Worm (Caenorhabditis elegans) whole organism, L4 larva: ENCODE results near the gene prx-1.

Source experiments
- F26F4.8 ChIP-seq: fragments of 200-800 bp; sonication (Bioruptor generic); conservative IDR thresholded peaks from 2 replicates; pipeline ENCODE4 v1.3.6; 2022; ENCODE audit warnings: missing genetic modification characterization, missing compliant biosample characterization
- F37D6.2 ChIP-seq: sonication (generic microtip); optimal IDR thresholded peaks from 2 replicates; lab custom pipeline; 2016; ENCODE audit warnings: mild to moderate bottlenecking, missing genetic modification characterization, missing compliant biosample characterization
- F44E2.7 ChIP-seq: fragments of 200-800 bp; sonication (Bioruptor generic); IDR thresholded peaks from 2 replicates; pipeline ENCODE4 v2.1.2; 2022; ENCODE audit warnings: missing genetic modification characterization, missing compliant biosample characterization
- T20F7.1 ChIP-seq: fragments of 200-800 bp; sonication (Bioruptor generic); optimal IDR thresholded peaks from 2 replicates; lab custom pipeline; 2018; ENCODE audit warnings: mild to moderate bottlenecking, missing genetic modification characterization, missing compliant biosample characterization
- T26A8.4 ChIP-seq: fragments of 200-800 bp; sonication (Bioruptor generic); IDR thresholded peaks from 2 replicates; pipeline ENCODE4 v1.3.6; 2022; ENCODE audit warnings: missing genetic modification characterization, missing compliant biosample characterization
- aha-1 ChIP-seq: fragments of 150-350 bp; peaks from one replicate; lab custom pipeline; 2014; ENCODE audit warnings: missing biosample characterization, missing genetic modification characterization
- ceh-20 ChIP-seq: fragments of 200-800 bp; sonication (Bioruptor generic); IDR thresholded peaks from 2 replicates; pipeline ENCODE4 v1.3.6; 2022; ENCODE audit warnings: missing genetic modification reagents, missing genetic modification characterization, missing compliant biosample characterization
- ctbp-1 ChIP-seq: fragments of 200-800 bp; sonication (Bioruptor generic); IDR thresholded peaks from 2 replicates; pipeline ENCODE4 v1.3.6; 2022; ENCODE audit warnings: missing genetic modification reagents, missing genetic modification characterization, missing compliant biosample characterization
- dmd-9 ChIP-seq: fragments of 200-800 bp; sonication (Bioruptor generic); IDR thresholded peaks from 2 replicates; pipeline ENCODE4 v1.3.6; 2022; ENCODE audit warnings: missing genetic modification reagents, missing genetic modification characterization, missing compliant biosample characterization
- dpl-1 ChIP-seq: fragments of 150-350 bp; optimal IDR thresholded peaks from 2 replicates; lab custom pipeline; 2014; ENCODE audit warnings: missing biosample characterization, missing genetic modification reagents, missing genetic modification characterization
- fkh-10 ChIP-seq: fragments of 150-350 bp; optimal IDR thresholded peaks from 2 replicates; lab custom pipeline; 2014; ENCODE audit warnings: missing biosample characterization, missing genetic modification reagents, missing genetic modification characterization
- hif-1 ChIP-seq, 2 experiments: sonication (generic microtip); optimal IDR thresholded peaks; 2 replicates each; lab custom pipeline; 2016 to 2017; ENCODE audit warnings: missing compliant biosample characterization in 2 of 2, missing genetic modification characterization in 2 of 2, missing genetic modification reagents in 2 of 2, missing genotype in 2 of 2, mild to moderate bottlenecking in 1 of 2
- hmg-1.1 ChIP-seq: fragments of 200-800 bp; sonication (Bioruptor generic); IDR thresholded peaks from 2 replicates; pipeline ENCODE4 v1.3.6; 2022; ENCODE audit warnings: missing genetic modification reagents, missing genetic modification characterization, missing compliant biosample characterization
- lim-7 ChIP-seq: fragments of 200-800 bp; sonication (Bioruptor generic); IDR thresholded peaks from 2 replicates; pipeline ENCODE4 v1.3.6; 2022; ENCODE audit warnings: missing genetic modification characterization, missing compliant biosample characterization
- lsy-2 ChIP-seq, 2 experiments: fragments of 150-350 bp in 1 of 2; sonication (generic microtip) in 1 of 2; optimal IDR thresholded peaks; 2 replicates each; lab custom pipeline; 2014 to 2017; ENCODE audit warnings: missing biosample characterization in 2 of 2, missing genetic modification characterization in 2 of 2
- madf-5 ChIP-seq, 2 experiments: fragments of 200-800 bp; sonication (Bioruptor generic); IDR thresholded peaks; 2 replicates each; pipeline ENCODE4 v1.3.6; 2022; ENCODE audit warnings: missing compliant biosample characterization in 2 of 2, missing genetic modification characterization in 2 of 2
- mdl-1 ChIP-seq, 2 experiments: fragments of 150-350 bp in 1 of 2; sonication (generic microtip) in 1 of 2; optimal IDR thresholded peaks; 2 replicates each; lab custom pipeline; 2014 to 2017; ENCODE audit warnings: missing biosample characterization in 2 of 2, missing genetic modification characterization in 2 of 2
- mes-2 ChIP-seq: sonication (generic microtip); optimal IDR thresholded peaks from 2 replicates; lab custom pipeline; 2016; ENCODE audit warnings: missing genotype, mild to moderate bottlenecking, missing genetic modification characterization, missing compliant biosample characterization; ENCODE audit not compliant: poor library complexity, severe bottlenecking
- mxl-3 ChIP-seq: fragments of 200-800 bp; sonication (Bioruptor generic); optimal IDR thresholded peaks from 2 replicates; lab custom pipeline; 2018; ENCODE audit warnings: mild to moderate bottlenecking, missing genetic modification characterization, missing compliant biosample characterization
- nhr-10 ChIP-seq: fragments of 150-350 bp; optimal IDR thresholded peaks from 2 replicates; lab custom pipeline; 2014; ENCODE audit warnings: missing biosample characterization, missing genetic modification characterization
- nhr-102 ChIP-seq: sonication (generic microtip); optimal IDR thresholded peaks from 2 replicates; lab custom pipeline; 2016; ENCODE audit warnings: mild to moderate bottlenecking, missing genetic modification characterization, moderate library complexity, missing compliant biosample characterization
- nhr-111 ChIP-seq: fragments of 200-800 bp; sonication (Bioruptor generic); optimal IDR thresholded peaks from 2 replicates; lab custom pipeline; 2018; ENCODE audit warnings: mild to moderate bottlenecking, missing genetic modification characterization, missing compliant biosample characterization
- nhr-25 ChIP-seq: sonication (generic microtip); optimal IDR thresholded peaks from 2 replicates; lab custom pipeline; 2017; ENCODE audit warnings: missing genetic modification characterization, mild to moderate bottlenecking, missing compliant biosample characterization, antibody characterized with exemption, moderate library complexity, borderline replicate concordance; ENCODE audit not compliant: insufficient read depth
- nhr-28 ChIP-seq: fragments of 150-350 bp; optimal IDR thresholded peaks from 2 replicates; lab custom pipeline; 2014; ENCODE audit warnings: missing biosample characterization, missing genetic modification characterization
- nhr-48 ChIP-seq: sonication (generic microtip); optimal IDR thresholded peaks from 2 replicates; lab custom pipeline; 2016; ENCODE audit warnings: mild to moderate bottlenecking, missing genetic modification characterization, missing compliant biosample characterization
- nhr-6 ChIP-seq: fragments of 150-350 bp; optimal IDR thresholded peaks from 2 replicates; lab custom pipeline; 2014; ENCODE audit warnings: missing biosample characterization, missing genetic modification characterization
- php-3 ChIP-seq: fragments of 200-800 bp; sonication (Bioruptor generic); IDR thresholded peaks from 2 replicates; pipeline ENCODE4 v1.3.6; 2022; ENCODE audit warnings: missing genetic modification reagents, missing genetic modification characterization, missing compliant biosample characterization
- rbr-2 ChIP-seq: sonication (generic microtip); optimal IDR thresholded peaks from 2 replicates; lab custom pipeline; 2016; ENCODE audit warnings: missing genotype, missing genetic modification characterization, missing compliant biosample characterization
- saeg-2 ChIP-seq: fragments of 200-800 bp; sonication (Bioruptor generic); IDR thresholded peaks from 2 replicates; pipeline ENCODE4 v1.3.6; 2022; ENCODE audit warnings: missing genetic modification reagents, missing genetic modification characterization, missing compliant biosample characterization
- sdz-12 ChIP-seq: fragments of 200-800 bp; sonication (Bioruptor generic); optimal IDR thresholded peaks from 2 replicates; lab custom pipeline; 2018; ENCODE audit warnings: mild to moderate bottlenecking, missing genetic modification characterization, missing compliant biosample characterization
- snpc-1.2 ChIP-seq: fragments of 200-800 bp; sonication (Bioruptor generic); IDR thresholded peaks from 2 replicates; pipeline ENCODE4 v1.3.6; 2022; ENCODE audit warnings: missing genetic modification reagents, missing genetic modification characterization, missing compliant biosample characterization
- spr-3 ChIP-seq: fragments of 200-800 bp; sonication (Bioruptor generic); optimal IDR thresholded peaks from 2 replicates; lab custom pipeline; 2018; ENCODE audit warnings: mild to moderate bottlenecking, missing genetic modification characterization, missing compliant biosample characterization
- unc-62 ChIP-seq, 3 experiments: fragments of 150-350 bp in 1 of 3; sonication (generic microtip); optimal IDR thresholded peaks in 2 of 3; peaks in 1 of 3; 1 replicate in 1 of 3; 2 replicates in 2 of 3; lab custom pipeline; 2014 to 2017; ENCODE audit warnings: missing biosample characterization in 3 of 3, missing genetic modification characterization in 3 of 3, missing genetic modification reagents in 3 of 3, missing genotype in 1 of 3
- vab-7 ChIP-seq: fragments of 200-800 bp; sonication (Bioruptor generic); IDR thresholded peaks from 2 replicates; pipeline ENCODE4 v1.3.6; 2022; ENCODE audit warnings: missing genetic modification reagents, missing genetic modification characterization, missing compliant biosample characterization
- zip-2 ChIP-seq: fragments of 150-350 bp; optimal IDR thresholded peaks from 2 replicates; lab custom pipeline; 2014; ENCODE audit warnings: missing biosample characterization, missing genetic modification characterization
- ztf-11 ChIP-seq: fragments of 150-350 bp; optimal IDR thresholded peaks from 2 replicates; lab custom pipeline; 2014; ENCODE audit warnings: missing biosample characterization, missing genetic modification characterization
- ztf-7 ChIP-seq: fragments of 150-350 bp; optimal IDR thresholded peaks from 2 replicates; lab custom pipeline; 2014; ENCODE audit warnings: missing biosample characterization, missing genetic modification characterization

Gene prx-1

ce11 chrX:14297209-14297608 lies 16.5 kb upstream of the prx-1 start (continued):
- TF ChIP-seq hmg-1.1 (peak; percentile 73), nhr-10 (tag; lab: Kevin White, UChicago) (no peak), mdl-1 (tag; optimal IDR thresholded peaks at IDR 0.05; lab: Kevin White, UChicago) (peak; percentile 14 to 60), lsy-2 (tag; optimal IDR thresholded peaks at IDR 0.05; lab: Kevin White, UChicago) (peak; percentile 63 to 71), ztf-11 (tag; lab: Kevin White, UChicago) (no peak), spr-3 (GFP tag; lab: Kevin White, UChicago) (no peak), T20F7.1 (GFP tag; lab: Kevin White, UChicago) (no peak), vab-7 (GFP tag; lab: Robert Waterston, UW) (no peak), ztf-7 (tag; lab: Kevin White, UChicago) (no peak), dpl-1 (GFP tag; lab: Kevin White, UChicago) (peak; percentile 61), nhr-25 (tag; lab: Kevin White, UChicago) (peak; percentile 76), sdz-12 (GFP tag; lab: Kevin White, UChicago) (no peak), snpc-1.2 (GFP tag; lab: Robert Waterston, UW) (peak; percentile 50; the same call in 1 of the 2 replicates), nhr-102 (tag; lab: Kevin White, UChicago) (peak; percentile 39), ctbp-1 (peak; percentile 63; the same call in 1 of the 2 replicates), fkh-10 (GFP tag; lab: Kevin White, UChicago) (peak; percentile 66), rbr-2 (tag; lab: Kevin White, UChicago) (peak; percentile 78), hif-1 (tag; optimal IDR thresholded peaks at IDR 0.05; lab: Kevin White, UChicago) (peak; percentile 34 to 65), nhr-6 (tag; lab: Kevin White, UChicago) (peak; percentile 84), ceh-20 (peak; percentile 79), mxl-3 (GFP tag; lab: Kevin White, UChicago) (peak; percentile 39), saeg-2 (no peak), F44E2.7 (GFP tag; lab: Robert Waterston, UW) (no peak), php-3 (GFP tag; lab: Robert Waterston, UW) (no peak), F37D6.2 (tag; lab: Kevin White, UChicago) (peak; percentile 43), madf-5 (GFP tag; IDR thresholded peaks at IDR 0.05; lab: Robert Waterston, UW) (0 out of 4 replicates have a peak, but pooled peaks of 1 of the 2 experiments have one; percentile 48), nhr-48 (tag; lab: Kevin White, UChicago) (peak; percentile 37), zip-2 (tag; lab: Kevin White, UChicago) (no peak), aha-1 (no peak), unc-62 (GFP tag; optimal IDR thresholded peaks at IDR 0.05 in 1 of 2; lab: Kevin White, UChicago) (peak in 1 of 2 experiments; percentile 99), unc-62 (tag; optimal IDR thresholded peaks at IDR 0.05; lab: Kevin White, UChicago) (no peak), F26F4.8 (no peak), nhr-28 (tag; lab: Kevin White, UChicago) (peak; percentile 47), lim-7 (peak; percentile 46; the same call in 1 of the 2 replicates), mes-2 (tag; lab: Kevin White, UChicago) (peak; percentile 72), T26A8.4 (GFP tag; lab: Robert Waterston, UW) (0 out of 2 replicates have a peak, but pooled peaks have one; percentile 61), dmd-9 (GFP tag; lab: Robert Waterston, UW) (no peak)

- TF ChIP-seq nhr-6 (tag; lab: Kevin White, UChicago) (no peak), unc-62 (GFP tag; optimal IDR thresholded peaks at IDR 0.05 in 1 of 2; lab: Kevin White, UChicago) (peak in 1 of 2 experiments; percentile 37), unc-62 (tag; optimal IDR thresholded peaks at IDR 0.05; lab: Kevin White, UChicago) (no peak)
Observed at ce11 chrX:14303078-14303477, 10.6 kb upstream of the prx-1 start, which contains the start of gene C11H1.5. Gene C11H1.5, minus strand, starts transcription at chrX:14303178.

ce11 chrX:14307667-14308066 lies 6.1 kb upstream of the prx-1 start, which contains the start of gene gphr-2:
Gene gphr-2, minus strand, starts transcription at chrX:14307767.
- no peak for TF ChIP-seq nhr-111 (GFP tag; lab: Kevin White, UChicago)
- peak; percentile 51 for TF ChIP-seq aha-1
